Fruit fly (Drosophila melanogaster) S2 (cell line): ENCODE measurements around the gene Unc50.

Experiments
- CG8478 ChIP-seq: fragments of >200 bp; optimal IDR thresholded peaks from 2 replicates; lab custom pipeline; 2018
- CTCF ChIP-seq, 2 experiments: fragments of >200 bp; optimal IDR thresholded peaks; 2 replicates each; lab custom pipeline; 2018

- TF ChIP-seq CG8478 (lab: Kevin White, UChicago) = no peak
- no peak for TF ChIP-seq CTCF (optimal IDR thresholded peaks at IDR 0.05; lab: Kevin White, UChicago)
These were observed 35.6 kb upstream of the Unc50 start for dm6 chr3R:8711890-8712449.
